Worm (Caenorhabditis elegans) whole organism, L1 larva: Measurements from ENCODE around the gene F55C5.10.

Source experiments
- C16A3.4 ChIP-seq: fragments of 150-350 bp; optimal IDR thresholded peaks from 2 replicates; lab custom pipeline; 2014; ENCODE audit warnings: missing biosample characterization, missing genetic modification characterization
- C34B4.2 ChIP-seq: sonication (generic microtip); optimal IDR thresholded peaks from 2 replicates; lab custom pipeline; 2017; ENCODE audit warnings: mild to moderate bottlenecking, missing genetic modification characterization, missing compliant biosample characterization
- aha-1 ChIP-seq: fragments of 150-350 bp; optimal IDR thresholded peaks from 2 replicates; lab custom pipeline; 2014; ENCODE audit warnings: missing biosample characterization, missing genetic modification characterization
- blmp-1 ChIP-seq: fragments of 150-350 bp; optimal IDR thresholded peaks from 2 replicates; lab custom pipeline; 2014; ENCODE audit warnings: missing biosample characterization, missing genetic modification characterization
- ceh-63 ChIP-seq: fragments of 200-800 bp; sonication (Bioruptor generic); optimal IDR thresholded peaks from 2 replicates; lab custom pipeline; 2018; ENCODE audit warnings: mild to moderate bottlenecking, missing genetic modification characterization, missing compliant biosample characterization
- ceh-88 ChIP-seq: fragments of 200-800 bp; sonication (Bioruptor generic); IDR thresholded peaks from 2 replicates; pipeline ENCODE4 v1.3.6; 2022; ENCODE audit warnings: missing genetic modification characterization, missing compliant biosample characterization
- dpl-1 ChIP-seq, 3 experiments: fragments of 150-350 bp in 2 of 3; sonication (generic microtip) in 1 of 3; optimal IDR thresholded peaks; 2 replicates each; lab custom pipeline; 2014 to 2017; ENCODE audit warnings: missing biosample characterization in 3 of 3, missing genetic modification characterization in 3 of 3, missing genetic modification reagents in 3 of 3
- dsc-1 ChIP-seq: sonication (generic microtip); optimal IDR thresholded peaks from 2 replicates; lab custom pipeline; 2016; ENCODE audit warnings: mild to moderate bottlenecking, missing genetic modification characterization, missing compliant biosample characterization
- efl-1 ChIP-seq, 4 experiments: fragments of 150-350 bp; optimal IDR thresholded peaks in 3 of 4; peaks in 1 of 4; 1 replicate in 1 of 4; 2 replicates in 3 of 4; lab custom pipeline; 2014; ENCODE audit warnings: missing biosample characterization in 2 of 4, missing genetic modification characterization in 2 of 4, missing genetic modification reagents in 2 of 4
- efl-3 ChIP-seq: fragments of 200-800 bp; sonication (Bioruptor generic); optimal IDR thresholded peaks from 2 replicates; lab custom pipeline; 2018; ENCODE audit warnings: mild to moderate bottlenecking, missing genetic modification characterization, missing compliant biosample characterization
- egl-27 ChIP-seq, 2 experiments: fragments of 150-350 bp in 1 of 2; sonication (generic microtip); optimal IDR thresholded peaks; 3 replicates each; lab custom pipeline; 2017 to 2018; ENCODE audit warnings: missing biosample characterization in 2 of 2, missing genetic modification characterization in 2 of 2, missing genetic modification reagents in 2 of 2
- elt-3 ChIP-seq, 6 experiments: fragments of 150-350 bp in 1 of 6; sonication (generic microtip); optimal IDR thresholded peaks; 2 replicates each; lab custom pipeline; 2017 to 2018; ENCODE audit warnings: missing biosample characterization in 6 of 6, missing genetic modification characterization in 6 of 6, inconsistent platforms in 1 of 6
- hlh-4 ChIP-seq: sonication (generic microtip); optimal IDR thresholded peaks from 2 replicates; lab custom pipeline; 2016; ENCODE audit warnings: mild to moderate bottlenecking, missing genetic modification characterization, missing compliant biosample characterization
- hpl-2 ChIP-seq: fragments of 150-350 bp; optimal IDR thresholded peaks from 2 replicates; lab custom pipeline; 2014; ENCODE audit warnings: missing biosample characterization, missing genetic modification reagents, missing genetic modification characterization
- jun-1 ChIP-seq: fragments of 150-350 bp; optimal IDR thresholded peaks from 2 replicates; lab custom pipeline; 2014; ENCODE audit warnings: missing biosample characterization, missing genetic modification reagents, missing genetic modification characterization
- lin-13 ChIP-seq: fragments of 150-350 bp; optimal IDR thresholded peaks from 2 replicates; lab custom pipeline; 2014; ENCODE audit warnings: missing biosample characterization, missing genetic modification reagents, missing genetic modification characterization
- lin-14 ChIP-seq: fragments of 200-800 bp; sonication (Bioruptor generic); optimal IDR thresholded peaks from 2 replicates; lab custom pipeline; 2018; ENCODE audit warnings: mild to moderate bottlenecking, missing genetic modification characterization, moderate library complexity, missing compliant biosample characterization
- lin-15B ChIP-seq: fragments of 150-350 bp; sonication (generic microtip); optimal IDR thresholded peaks from 3 replicates; lab custom pipeline; 2014; ENCODE audit warnings: missing biosample characterization, missing genetic modification characterization
- lin-35 ChIP-seq, 2 experiments: fragments of 150-350 bp; optimal IDR thresholded peaks; 2 replicates each; lab custom pipeline; 2014; ENCODE audit warnings: missing biosample characterization in 2 of 2, missing genetic modification characterization in 2 of 2, missing genetic modification reagents in 2 of 2
- lir-3 ChIP-seq: sonication (generic microtip); optimal IDR thresholded peaks from 2 replicates; lab custom pipeline; 2016; ENCODE audit warnings: mild to moderate bottlenecking, missing genetic modification characterization, moderate library complexity, missing compliant biosample characterization; ENCODE audit not compliant: poor library complexity
- lsy-2 ChIP-seq, 2 experiments: fragments of 150-350 bp; optimal IDR thresholded peaks; 2 replicates each; lab custom pipeline; 2014; ENCODE audit warnings: missing biosample characterization in 2 of 2, missing genetic modification characterization in 2 of 2
- mab-9 ChIP-seq: fragments of 200-800 bp; sonication (Bioruptor generic); IDR thresholded peaks from 2 replicates; pipeline ENCODE4 v1.3.6; 2022; ENCODE audit warnings: missing genetic modification reagents, missing genetic modification characterization, missing compliant biosample characterization
- mdl-1 ChIP-seq, 2 experiments: fragments of 150-350 bp; optimal IDR thresholded peaks; 2 replicates each; lab custom pipeline; 2014 to 2017; ENCODE audit warnings: missing biosample characterization in 2 of 2, missing genetic modification characterization in 2 of 2, inconsistent platforms in 1 of 2
- mep-1 ChIP-seq: fragments of 150-350 bp; optimal IDR thresholded peaks from 2 replicates; lab custom pipeline; 2014; ENCODE audit warnings: missing biosample characterization, missing genetic modification characterization
- nhr-11 ChIP-seq: fragments of 150-350 bp; optimal IDR thresholded peaks from 2 replicates; lab custom pipeline; 2014; ENCODE audit warnings: missing biosample characterization, missing genetic modification characterization
- nhr-12 ChIP-seq: sonication (generic microtip); optimal IDR thresholded peaks from 2 replicates; lab custom pipeline; 2017; ENCODE audit warnings: missing biosample characterization, missing genetic modification characterization
- nhr-237 ChIP-seq: fragments of 150-350 bp; optimal IDR thresholded peaks from 2 replicates; lab custom pipeline; 2014; ENCODE audit warnings: missing biosample characterization, missing genetic modification characterization
- nhr-47 ChIP-seq: sonication (generic microtip); optimal IDR thresholded peaks from 2 replicates; lab custom pipeline; 2016; ENCODE audit warnings: mild to moderate bottlenecking, missing genetic modification characterization, moderate library complexity, missing compliant biosample characterization
- nhr-71 ChIP-seq: sonication (generic microtip); optimal IDR thresholded peaks from 2 replicates; lab custom pipeline; 2016; ENCODE audit warnings: mild to moderate bottlenecking, missing genetic modification characterization, moderate library complexity, missing compliant biosample characterization
- nhr-76 ChIP-seq: sonication (generic microtip); optimal IDR thresholded peaks from 2 replicates; lab custom pipeline; 2017; ENCODE audit warnings: missing biosample characterization, missing genetic modification characterization
- nhr-84 ChIP-seq: sonication (generic microtip); optimal IDR thresholded peaks from 2 replicates; lab custom pipeline; 2017; ENCODE audit warnings: missing biosample characterization, missing genetic modification characterization
- pag-3 ChIP-seq: sonication (generic microtip); optimal IDR thresholded peaks from 2 replicates; lab custom pipeline; 2017; ENCODE audit warnings: missing genetic modification characterization, mild to moderate bottlenecking, missing compliant biosample characterization, antibody characterized with exemption, borderline replicate concordance; ENCODE audit not compliant: insufficient read depth
- pax-3 ChIP-seq: fragments of 200-800 bp; sonication (Bioruptor generic); optimal IDR thresholded peaks from 2 replicates; lab custom pipeline; 2018; ENCODE audit warnings: mild to moderate bottlenecking, missing genetic modification characterization, moderate library complexity, missing compliant biosample characterization
- pqm-1 ChIP-seq: sonication (generic microtip); optimal IDR thresholded peaks from 3 replicates; lab custom pipeline; 2017; ENCODE audit warnings: missing biosample characterization, missing genetic modification characterization
- skn-1 ChIP-seq: fragments of 150-350 bp; optimal IDR thresholded peaks from 2 replicates; lab custom pipeline; 2014; ENCODE audit warnings: missing biosample characterization, missing genetic modification characterization
- snpc-4 ChIP-seq: fragments of 150-350 bp; optimal IDR thresholded peaks from 2 replicates; lab custom pipeline; 2014; ENCODE audit warnings: missing biosample characterization, missing genetic modification characterization
- snu-23 ChIP-seq: sonication (generic microtip); optimal IDR thresholded peaks from 2 replicates; lab custom pipeline; 2016; ENCODE audit warnings: missing genetic modification characterization, missing compliant biosample characterization
- tbx-2 ChIP-seq: sonication (generic microtip); optimal IDR thresholded peaks from 2 replicates; lab custom pipeline; 2016; ENCODE audit warnings: missing genetic modification characterization, missing compliant biosample characterization
- unc-130 ChIP-seq: fragments of 150-350 bp; optimal IDR thresholded peaks from 2 replicates; lab custom pipeline; 2017; ENCODE audit warnings: missing biosample characterization, missing genetic modification characterization, inconsistent platforms
- unc-62 ChIP-seq: fragments of 150-350 bp; optimal IDR thresholded peaks from 2 replicates; lab custom pipeline; 2014; ENCODE audit warnings: missing biosample characterization, missing genetic modification reagents, missing genetic modification characterization
- unc-86 ChIP-seq: sonication (generic microtip); optimal IDR thresholded peaks from 2 replicates; lab custom pipeline; 2016; ENCODE audit warnings: missing genetic modification characterization, missing compliant biosample characterization
- xbp-1 ChIP-seq: sonication (generic microtip); optimal IDR thresholded peaks from 2 replicates; lab custom pipeline; 2016; ENCODE audit warnings: missing genetic modification characterization, missing compliant biosample characterization
- zag-1 ChIP-seq: fragments of 150-350 bp; optimal IDR thresholded peaks from 2 replicates; lab custom pipeline; 2014; ENCODE audit warnings: missing biosample characterization, missing genetic modification characterization
- ztf-11 ChIP-seq, 2 experiments: sonication (generic microtip); optimal IDR thresholded peaks; 2 replicates each; lab custom pipeline; 2016 to 2017; ENCODE audit warnings: missing genetic modification characterization in 2 of 2, missing biosample characterization in 1 of 2, missing compliant biosample characterization in 1 of 2

F55C5.10 gene

DNA sequence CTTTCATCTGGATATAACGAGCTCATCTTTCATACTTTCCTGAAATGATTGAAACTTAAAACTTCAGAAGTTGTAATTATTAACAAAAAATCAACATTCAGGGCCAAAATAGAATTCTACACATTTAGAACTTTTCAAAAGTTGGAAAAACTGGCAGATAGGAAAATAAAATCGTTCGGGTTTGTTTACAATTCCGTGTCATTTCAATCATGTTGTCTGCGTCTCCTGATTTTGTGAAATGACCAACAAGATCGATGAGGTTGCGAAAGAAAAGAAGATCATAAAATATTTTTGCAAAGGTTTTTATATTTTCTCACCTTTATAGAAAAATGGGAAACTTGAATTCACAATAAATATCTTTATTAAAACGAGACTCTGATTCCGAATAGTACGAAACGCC lies 5.3 kb downstream of the F55C5.10 start, which contains the start of gene rskd-1:
TSS of gene rskd-1 (minus strand) at position 39 of the 400 bp plus-strand sequence.
- TF ChIP-seq unc-130 (tag; lab: Kevin White, UChicago) (no peak), unc-86 (tag; lab: Kevin White, UChicago) (no peak), ztf-11 (tag; optimal IDR thresholded peaks at IDR 0.05; lab: Kevin White, UChicago) (no peak), skn-1 (tag; lab: Kevin White, UChicago) (peak; percentile 6), pax-3 (tag; lab: Kevin White, UChicago) (no peak), elt-3 (tag; optimal IDR thresholded peaks at IDR 0.05; lab: Kevin White, UChicago) (no peak), lin-15B (tag; lab: Kevin White, UChicago) (no peak), efl-3 (GFP tag; lab: Kevin White, UChicago) (no peak), nhr-47 (no peak), aha-1 (tag; lab: Kevin White, UChicago) (no peak), mab-9 (GFP tag; lab: Robert Waterston, UW) (no peak), mep-1 (tag; lab: Kevin White, UChicago) (peak; percentile 47), xbp-1 (tag; lab: Kevin White, UChicago) (no peak), snu-23 (GFP tag; lab: Kevin White, UChicago) (peak; percentile 29), pqm-1 (no peak), ceh-88 (no peak), nhr-11 (tag; lab: Kevin White, UChicago) (no peak), nhr-71 (peak; percentile 6), ceh-63 (GFP tag; lab: Kevin White, UChicago) (no peak), hpl-2 (no peak), lsy-2 (tag; optimal IDR thresholded peaks at IDR 0.05; lab: Kevin White, UChicago) (peak in 1 of 2 experiments; percentile 35), efl-1 (optimal IDR thresholded peaks at IDR 0.05; lab: Kevin White, UChicago) (peak in 1 of 2 experiments; percentile 31), efl-1 (GFP tag; optimal IDR thresholded peaks at IDR 0.05 in 1 of 2; lab: Kevin White, UChicago) (peak; percentile 24 to 76), tbx-2 (tag; lab: Kevin White, UChicago) (no peak), lin-13 (no peak), jun-1 (no peak), zag-1 (tag; lab: Kevin White, UChicago) (no peak), nhr-84 (tag; lab: Kevin White, UChicago) (no peak), nhr-12 (tag; lab: Kevin White, UChicago) (no peak), egl-27 (tag; optimal IDR thresholded peaks at IDR 0.05; lab: Kevin White, UChicago) (no peak), hlh-4 (tag; lab: Kevin White, UChicago) (no peak), lin-35 (GFP tag; optimal IDR thresholded peaks at IDR 0.05; lab: Kevin White, UChicago) (peak in 1 of 2 experiments; percentile 14), unc-62 (GFP tag; lab: Kevin White, UChicago) (no peak), dsc-1 (tag; lab: Kevin White, UChicago) (no peak), nhr-76 (no peak), lir-3 (no peak), C34B4.2 (tag; lab: Kevin White, UChicago) (no peak), pag-3 (tag; lab: Kevin White, UChicago) (no peak), nhr-237 (tag; lab: Kevin White, UChicago) (no peak), blmp-1 (tag; lab: Kevin White, UChicago) (peak; percentile 36), lin-14 (GFP tag; lab: Kevin White, UChicago) (peak; percentile 53), snpc-4 (tag; lab: Kevin White, UChicago) (no peak), C16A3.4 (tag; lab: Kevin White, UChicago) (peak; percentile 39), dpl-1 (GFP tag; optimal IDR thresholded peaks at IDR 0.05; lab: Kevin White, UChicago) (peak in 2 of 3 experiments; percentile 13 to 28), mdl-1 (tag; optimal IDR thresholded peaks at IDR 0.05; lab: Kevin White, UChicago) (no peak)
